Fruit fly (Drosophila melanogaster) whole organism, adult: ENCODE data around the gene DhpD.

Source experiments
- CG33017 ChIP-seq: fragments of 200-800 bp; sonication (Bioruptor generic); optimal IDR thresholded peaks from 2 replicates; lab custom pipeline; 2018; ENCODE audit warnings: missing biosample characterization, mild to moderate bottlenecking, missing genetic modification characterization, moderate library complexity
- CG5204 ChIP-seq: fragments of 200-800 bp; sonication (Bioruptor generic); optimal IDR thresholded peaks from 2 replicates; lab custom pipeline; 2016; ENCODE audit warnings: missing biosample characterization, missing genetic modification characterization
- CG7045 ChIP-seq: fragments of 200-800 bp; sonication (Bioruptor generic); optimal IDR thresholded peaks from 2 replicates; lab custom pipeline; 2017; ENCODE audit warnings: missing biosample characterization, mild to moderate bottlenecking, missing genetic modification characterization
- Clk ChIP-seq: fragments of 200-800 bp; sonication (Bioruptor generic); optimal IDR thresholded peaks from 2 replicates; lab custom pipeline; 2017; ENCODE audit warnings: missing biosample characterization, missing genetic modification characterization
- Hr96 ChIP-seq: fragments of 200-800 bp; sonication (Bioruptor generic); optimal IDR thresholded peaks from 2 replicates; lab custom pipeline; 2016; ENCODE audit warnings: missing biosample characterization, missing genetic modification characterization
- Mnt ChIP-seq: fragments of 200-800 bp; sonication (Bioruptor generic); optimal IDR thresholded peaks from 2 replicates; lab custom pipeline; 2016; ENCODE audit warnings: missing biosample characterization, mild to moderate bottlenecking, missing genetic modification characterization
- cnc ChIP-seq, 2 experiments: fragments of >200 bp; optimal IDR thresholded peaks; 2 replicates each; lab custom pipeline; 2017
- kay ChIP-seq: fragments of 200-800 bp; sonication (Bioruptor generic); peaks from one replicate; lab custom pipeline; 2016; ENCODE audit warnings: missing biosample characterization, missing genetic modification characterization, borderline replicate concordance
- ovo ChIP-seq: fragments of 200-800 bp; sonication (Bioruptor generic); optimal IDR thresholded peaks from 2 replicates; lab custom pipeline; 2016; ENCODE audit warnings: missing biosample characterization, missing genetic modification characterization
- pad ChIP-seq: fragments of 200-800 bp; sonication (Bioruptor generic); optimal IDR thresholded peaks from 3 replicates; lab custom pipeline; 2017; ENCODE audit warnings: missing biosample characterization, missing genetic modification characterization, mild to moderate bottlenecking, moderate library complexity, missing genetic modification reagents
- tj ChIP-seq: fragments of 200-800 bp; sonication (Bioruptor generic); optimal IDR thresholded peaks from 3 replicates; lab custom pipeline; 2017; ENCODE audit warnings: missing biosample characterization, mild to moderate bottlenecking, missing genetic modification characterization, moderate library complexity

DNA sequence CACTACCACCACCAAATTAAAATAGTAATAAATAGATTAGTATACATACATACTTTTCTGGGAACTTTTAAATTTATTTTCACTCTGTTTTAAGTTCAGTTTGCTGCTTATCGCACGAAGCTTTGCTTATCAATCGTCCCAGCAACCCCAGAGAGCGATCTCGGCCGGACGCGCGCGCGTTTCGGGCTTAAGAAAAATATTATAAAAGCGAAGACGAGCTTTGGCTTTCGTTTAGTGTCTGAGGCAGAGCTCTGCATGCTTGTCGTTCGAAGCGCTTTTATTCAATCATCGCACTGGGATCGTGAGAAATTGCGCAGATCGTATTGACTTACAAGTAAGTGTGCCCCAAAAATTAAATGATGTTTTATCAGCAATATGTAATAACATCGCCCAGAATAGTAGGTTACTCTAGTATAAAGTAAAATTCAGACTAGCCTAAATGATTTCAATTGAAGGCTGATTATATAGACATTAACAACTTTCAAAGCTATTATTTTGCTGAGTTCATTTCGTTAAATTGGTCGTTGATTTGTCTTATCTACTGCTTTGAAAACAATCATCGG lies 6.0 kb upstream of the DhpD start, which contains the start of gene Gel:
- TF ChIP-seq pad (GFP tag; lab: Kevin White, UChicago) = no peak
- TF ChIP-seq Hr96 (GFP tag; lab: Kevin White, UChicago) = no peak
- TF ChIP-seq CG7045 (GFP tag; lab: Kevin White, UChicago) = no peak
- TF ChIP-seq CG5204 = no peak
- TF ChIP-seq Clk (GFP tag; lab: Kevin White, UChicago) = no peak
- no peak for TF ChIP-seq tj (GFP tag; lab: Kevin White, UChicago)
- no peak for TF ChIP-seq CG33017
- TF ChIP-seq Mnt (GFP tag; lab: Kevin White, UChicago) = peak; percentile 15
- no peak for TF ChIP-seq kay (GFP tag; lab: Kevin White, UChicago)
- no peak for TF ChIP-seq cnc (optimal IDR thresholded peaks at IDR 0.05; lab: Kevin White, UChicago)
- no peak for TF ChIP-seq ovo
